Fruit fly (Drosophila melanogaster) whole organism, embryonic: ENCODE data around the gene bb8.

Experiments used
- Atf3 ChIP-seq: fragments of 200-800 bp; sonication (Bioruptor generic); optimal IDR thresholded peaks from 3 replicates; lab custom pipeline; 2016; ENCODE audit warnings: missing biosample characterization, missing genetic modification characterization
- CG10959 ChIP-seq: fragments of 200-800 bp; sonication (Bioruptor generic); IDR thresholded peaks from 2 replicates; pipeline ENCODE4 v1.3.6; 2022; ENCODE audit warnings: missing biosample characterization, missing genetic modification characterization
- CG11456 ChIP-seq: fragments of 200-800 bp; sonication (Bioruptor generic); IDR thresholded peaks from 3 replicates; pipeline ENCODE4 v1.3.6; 2022; ENCODE audit warnings: missing biosample characterization, missing genetic modification characterization
- CG12071 ChIP-seq: fragments of 200-800 bp; sonication (Bioruptor generic); optimal IDR thresholded peaks from 3 replicates; lab custom pipeline; 2018; ENCODE audit warnings: missing biosample characterization, mild to moderate bottlenecking, missing genetic modification characterization
- CG12659 ChIP-seq: fragments of 200-800 bp; sonication (Bioruptor generic); optimal IDR thresholded peaks from 3 replicates; lab custom pipeline; 2017; ENCODE audit warnings: mild to moderate bottlenecking, missing biosample characterization, missing genetic modification reagents, missing genetic modification characterization
- CG12942 ChIP-seq: fragments of 200-800 bp; sonication (Bioruptor generic); optimal IDR thresholded peaks from 3 replicates; lab custom pipeline; 2016; ENCODE audit warnings: missing biosample characterization, missing genetic modification characterization
- CG1529 ChIP-seq: fragments of 200-800 bp; sonication (Bioruptor generic); optimal IDR thresholded peaks from 3 replicates; lab custom pipeline; 2018; ENCODE audit warnings: missing biosample characterization, missing genetic modification characterization
- CG18262 ChIP-seq: fragments of 200-800 bp; optimal IDR thresholded peaks from 3 replicates; lab custom pipeline; 2019; ENCODE audit warnings: missing biosample characterization, mild to moderate bottlenecking, missing genetic modification characterization, moderate library complexity
- CG2712 ChIP-seq: fragments of 200-800 bp; optimal IDR thresholded peaks from 3 replicates; lab custom pipeline; 2019; ENCODE audit warnings: missing biosample characterization, mild to moderate bottlenecking, missing genetic modification characterization, moderate library complexity
- CG3065 ChIP-seq: fragments of 200-800 bp; sonication (Bioruptor generic); optimal IDR thresholded peaks from 2 replicates; lab custom pipeline; 2016; ENCODE audit warnings: missing biosample characterization, missing genetic modification characterization
- CG42726 ChIP-seq: fragments of 200-800 bp; sonication (Bioruptor generic); IDR thresholded peaks from 2 replicates; pipeline ENCODE4 v1.3.6; 2022; ENCODE audit warnings: missing biosample characterization, missing genetic modification characterization; ENCODE audit not compliant: partially characterized antibody
- CG4282 ChIP-seq: fragments of 200-800 bp; sonication (Bioruptor generic); optimal IDR thresholded peaks from 2 replicates; lab custom pipeline; 2016; ENCODE audit warnings: missing biosample characterization, missing genetic modification characterization
- CG6683 ChIP-seq: fragments of 200-800 bp; sonication (Bioruptor generic); optimal IDR thresholded peaks from 2 replicates; lab custom pipeline; 2017; ENCODE audit warnings: missing biosample characterization, mild to moderate bottlenecking, missing genetic modification characterization, missing genetic modification reagents
- CG6791 ChIP-seq: fragments of 200-800 bp; sonication (Bioruptor generic); IDR thresholded peaks from 3 replicates; pipeline ENCODE4 v1.3.6; 2022; ENCODE audit warnings: missing biosample characterization, missing genetic modification characterization; ENCODE audit not compliant: partially characterized antibody
- CG7839 ChIP-seq: fragments of 200-800 bp; sonication (Bioruptor generic); optimal IDR thresholded peaks from 3 replicates; lab custom pipeline; 2018; ENCODE audit warnings: missing biosample characterization, mild to moderate bottlenecking, missing genetic modification characterization, moderate library complexity
- CG9609 ChIP-seq: fragments of 200-800 bp; sonication (Bioruptor generic); optimal IDR thresholded peaks from 3 replicates; lab custom pipeline; 2016; ENCODE audit warnings: missing biosample characterization, missing genetic modification characterization
- CG9797 ChIP-seq: fragments of 200-800 bp; sonication (Bioruptor generic); optimal IDR thresholded peaks from 3 replicates; lab custom pipeline; 2018; ENCODE audit warnings: missing biosample characterization, mild to moderate bottlenecking, missing genetic modification characterization
- CG9817 ChIP-seq: fragments of 200-800 bp; sonication (Bioruptor generic); optimal IDR thresholded peaks from 2 replicates; lab custom pipeline; 2018; ENCODE audit warnings: missing biosample characterization, mild to moderate bottlenecking, missing genetic modification characterization, moderate library complexity
- CHES-1-like ChIP-seq: fragments of 200-800 bp; sonication (Bioruptor generic); optimal IDR thresholded peaks from 2 replicates; lab custom pipeline; 2016; ENCODE audit warnings: missing biosample characterization, missing genetic modification characterization
- Jarid2 ChIP-seq: fragments of 200-800 bp; sonication (Bioruptor generic); optimal IDR thresholded peaks from 3 replicates; lab custom pipeline; 2017; ENCODE audit warnings: mild to moderate bottlenecking, missing biosample characterization, missing genetic modification reagents, missing genetic modification characterization
- NfI ChIP-seq: fragments of 200-800 bp; sonication (Bioruptor generic); optimal IDR thresholded peaks from 3 replicates; lab custom pipeline; 2018; ENCODE audit warnings: missing biosample characterization, mild to moderate bottlenecking, missing genetic modification characterization, moderate library complexity
- Scr ChIP-seq: fragments of 200-800 bp; sonication (Bioruptor generic); IDR thresholded peaks from 2 replicates; pipeline ENCODE4 v1.3.6; 2022; ENCODE audit warnings: missing biosample characterization, missing genetic modification characterization; ENCODE audit not compliant: partially characterized antibody
- Trl ChIP-seq, 3 experiments: fragments of >200 bp in 2 of 3; fragments of 200-800 bp in 1 of 3; sonication (Bioruptor generic) in 1 of 3; optimal IDR thresholded peaks; 2 replicates in 1 of 3; 3 replicates in 2 of 3; lab custom pipeline; 2016 to 2017; ENCODE audit warnings: missing biosample characterization in 1 of 3, missing genetic modification characterization in 1 of 3
- Usf ChIP-seq: fragments of 200-800 bp; sonication (Bioruptor generic); optimal IDR thresholded peaks from 2 replicates; lab custom pipeline; 2017; ENCODE audit warnings: missing genotype, missing biosample characterization, missing genetic modification characterization
- Vsx1 ChIP-seq: fragments of 200-800 bp; sonication (Bioruptor generic); optimal IDR thresholded peaks from 2 replicates; lab custom pipeline; 2017; ENCODE audit warnings: missing biosample characterization, mild to moderate bottlenecking, missing genetic modification characterization, missing genetic modification reagents
- bcd ChIP-seq: fragments of 200-800 bp; sonication (Bioruptor generic); optimal IDR thresholded peaks from 2 replicates; lab custom pipeline; 2017; ENCODE audit warnings: missing biosample characterization, mild to moderate bottlenecking, missing genetic modification characterization
- croc ChIP-seq: fragments of 200-800 bp; sonication (Bioruptor generic); conservative IDR thresholded peaks from 3 replicates; pipeline ENCODE4 v1.3.6; 2022; ENCODE audit warnings: missing biosample characterization, missing genetic modification characterization
- cwo ChIP-seq: fragments of 200-800 bp; sonication (Bioruptor generic); optimal IDR thresholded peaks from 3 replicates; lab custom pipeline; 2017; ENCODE audit warnings: missing biosample characterization, missing genetic modification characterization, mild to moderate bottlenecking, moderate library complexity, missing genetic modification reagents
- danr ChIP-seq: fragments of 200-800 bp; sonication (Bioruptor generic); IDR thresholded peaks from 2 replicates; pipeline ENCODE4 v1.3.6; 2022; ENCODE audit warnings: missing biosample characterization, missing genetic modification characterization
- en ChIP-seq: fragments of 200-800 bp; sonication (Bioruptor generic); optimal IDR thresholded peaks from 2 replicates; lab custom pipeline; 2016; ENCODE audit warnings: missing biosample characterization, missing genetic modification characterization
- esg ChIP-seq: fragments of 200-800 bp; sonication (Bioruptor generic); conservative IDR thresholded peaks from 2 replicates; pipeline ENCODE4 v1.3.6; 2022; ENCODE audit warnings: missing biosample characterization, missing genetic modification characterization
- gcm ChIP-seq: fragments of 200-800 bp; sonication (Bioruptor generic); optimal IDR thresholded peaks from 2 replicates; lab custom pipeline; 2019; ENCODE audit warnings: missing biosample characterization, mild to moderate bottlenecking, missing genetic modification characterization, moderate library complexity
- gfzf ChIP-seq: fragments of 200-800 bp; sonication (Bioruptor generic); optimal IDR thresholded peaks from 2 replicates; lab custom pipeline; 2016; ENCODE audit warnings: missing biosample characterization, mild to moderate bottlenecking, missing genetic modification characterization, moderate library complexity
- hbn ChIP-seq: fragments of 200-800 bp; sonication (Bioruptor generic); IDR thresholded peaks from 2 replicates; pipeline ENCODE4 v1.3.6; 2022; ENCODE audit warnings: missing biosample characterization, missing genetic modification characterization; ENCODE audit not compliant: partially characterized antibody
- hkb ChIP-seq, 2 experiments: fragments of 200-800 bp in 1 of 2; fragments of >200 bp in 1 of 2; sonication (Bioruptor generic) in 1 of 2; IDR thresholded peaks in 1 of 2; optimal IDR thresholded peaks in 1 of 2; 2 replicates each; pipeline versions ENCODE4 v1.3.6 to Lab custom; 2017 to 2022; ENCODE audit warnings: missing biosample characterization in 1 of 2, missing genetic modification characterization in 1 of 2
- hth ChIP-seq: fragments of >200 bp; optimal IDR thresholded peaks from 2 replicates; lab custom pipeline; 2017; ENCODE audit warnings: inconsistent platforms
- otp ChIP-seq: fragments of 200-800 bp; sonication (Bioruptor generic); IDR thresholded peaks from 3 replicates; pipeline ENCODE4, ENCODE4 v1.3.6; 2022; ENCODE audit warnings: missing biosample characterization, missing genetic modification characterization
- p53 ChIP-seq: fragments of 200-800 bp; sonication (Bioruptor generic); optimal IDR thresholded peaks from 2 replicates; lab custom pipeline; 2016; ENCODE audit warnings: missing biosample characterization, missing genetic modification characterization
- pfk ChIP-seq: fragments of 200-800 bp; sonication (Bioruptor generic); optimal IDR thresholded peaks from 2 replicates; lab custom pipeline; 2018; ENCODE audit warnings: missing biosample characterization, mild to moderate bottlenecking, missing genetic modification characterization, moderate library complexity
- schlank ChIP-seq: fragments of 200-800 bp; sonication (Bioruptor generic); optimal IDR thresholded peaks from 2 replicates; lab custom pipeline; 2018; ENCODE audit warnings: missing biosample characterization, mild to moderate bottlenecking, missing genetic modification characterization
- sim ChIP-seq: fragments of 200-800 bp; sonication (Bioruptor generic); IDR thresholded peaks from 2 replicates; pipeline ENCODE4 v1.3.6; 2022; ENCODE audit warnings: missing biosample characterization, missing genetic modification characterization
- slbo ChIP-seq: fragments of 200-800 bp; sonication (Bioruptor generic); IDR thresholded peaks from 2 replicates; pipeline ENCODE4 v1.3.6; 2022; ENCODE audit warnings: missing biosample characterization, missing genetic modification characterization
- sug ChIP-seq: fragments of 200-800 bp; optimal IDR thresholded peaks from 2 replicates; lab custom pipeline; 2019; ENCODE audit warnings: missing biosample characterization, mild to moderate bottlenecking, missing genetic modification characterization, moderate library complexity
- tap ChIP-seq: fragments of 200-800 bp; optimal IDR thresholded peaks from 3 replicates; lab custom pipeline; 2019; ENCODE audit warnings: missing biosample characterization, mild to moderate bottlenecking, missing genetic modification characterization, moderate library complexity
- vvl ChIP-seq: fragments of 200-800 bp; sonication (Bioruptor generic); IDR thresholded peaks from 2 replicates; pipeline ENCODE4 v1.3.6; 2022; ENCODE audit warnings: missing biosample characterization, missing genetic modification characterization
- z ChIP-seq: fragments of 200-800 bp; sonication (Bioruptor generic); IDR thresholded peaks from 3 replicates; pipeline ENCODE4 v1.3.6; 2022; ENCODE audit warnings: missing biosample characterization, missing genetic modification characterization
- zen2 ChIP-seq: fragments of 200-800 bp; sonication (Bioruptor generic); IDR thresholded peaks from 3 replicates; pipeline ENCODE4 v1.3.6; 2022; ENCODE audit warnings: missing biosample characterization, missing genetic modification characterization; ENCODE audit not compliant: partially characterized antibody
- zf30C ChIP-seq: fragments of 200-800 bp; sonication (Bioruptor generic); optimal IDR thresholded peaks from 3 replicates; lab custom pipeline; 2018; ENCODE audit warnings: missing biosample characterization, mild to moderate bottlenecking, missing genetic modification characterization

The bb8 gene

dm6 chr3R:23293066-23293777, 3.2 kb upstream of the bb8 start (continued):
- TF ChIP-seq zf30C (GFP tag; lab: Kevin White, UChicago) (peak; percentile 12), pfk (GFP tag; lab: Kevin White, UChicago) (no peak), CG9609 (GFP tag; lab: Kevin White, UChicago) (no peak), esg (GFP tag; lab: Robert Waterston, UW) (no peak; the same call in 1 of the 2 replicates), CG12071 (GFP tag; lab: Kevin White, UChicago) (no peak), zen2 (GFP tag; lab: Robert Waterston, UW) (no peak; the same call in 2 of the 3 replicates), Atf3 (no peak), CG18262 (tag; lab: Kevin White, UChicago) (peak; percentile 79), CG3065 (no peak), slbo (GFP tag; lab: Robert Waterston, UW) (peak; percentile 55; the same call in 1 of the 2 replicates), vvl (GFP tag; lab: Robert Waterston, UW) (peak; percentile 80), sim (GFP tag; lab: Robert Waterston, UW) (peak; percentile 64; the same call in 1 of the 2 replicates), p53 (no peak), bcd (GFP tag; lab: Kevin White, UChicago) (no peak), tap (tag; lab: Kevin White, UChicago) (peak; percentile 0), CHES-1-like (GFP tag; lab: Kevin White, UChicago) (no peak), CG4282 (GFP tag; lab: Kevin White, UChicago) (peak; percentile 15), CG7839 (tag; lab: Kevin White, UChicago) (peak; percentile 52), CG42726 (GFP tag; lab: Robert Waterston, UW) (no peak), CG11456 (0 out of 3 replicates have a peak, but pooled peaks have one; percentile 46), NfI (GFP tag; lab: Kevin White, UChicago) (peak; percentile 9), hkb (optimal IDR thresholded peaks at IDR 0.05; lab: Kevin White, UChicago) (no peak), hkb (GFP tag; IDR thresholded peaks at IDR 0.05; lab: Robert Waterston, UW) (peak; percentile 78), hbn (no peak), sug (tag; lab: Kevin White, UChicago) (no peak), gfzf (GFP tag; lab: Kevin White, UChicago) (no peak), CG9817 (tag; lab: Kevin White, UChicago) (no peak), Vsx1 (GFP tag; lab: Kevin White, UChicago) (peak; percentile 37), CG12942 (GFP tag; lab: Kevin White, UChicago) (peak; percentile 32), en (no peak), CG12659 (GFP tag; lab: Kevin White, UChicago) (no peak), CG6683 (GFP tag; lab: Kevin White, UChicago) (no peak), z (GFP tag; lab: Robert Waterston, UW) (0 out of 3 replicates have a peak, but pooled peaks have one; percentile 48), danr (GFP tag; lab: Robert Waterston, UW) (no peak; the same call in 1 of the 2 replicates), croc (GFP tag; lab: Robert Waterston, UW) (peak; percentile 45), schlank (tag; lab: Kevin White, UChicago) (no peak), Trl (optimal IDR thresholded peaks at IDR 0.05; lab: Kevin White, UChicago) (peak; percentile 35 to 59), Trl (GFP tag; optimal IDR thresholded peaks at IDR 0.05; lab: Kevin White, UChicago) (no peak), CG1529 (GFP tag; lab: Kevin White, UChicago) (peak; percentile 41), Jarid2 (GFP tag; lab: Kevin White, UChicago) (peak; percentile 73), otp (GFP tag; lab: Robert Waterston, UW) (no peak), cwo (GFP tag; lab: Kevin White, UChicago) (no peak), hth (lab: Kevin White, UChicago) (no peak), CG9797 (no peak), CG2712 (peak; percentile 85), Usf (GFP tag; lab: Kevin White, UChicago) (no peak), Scr (GFP tag; lab: Robert Waterston, UW) (no peak), CG6791 (GFP tag; lab: Robert Waterston, UW) (no peak), gcm (GFP tag; lab: Kevin White, UChicago) (peak; percentile 47), CG10959 (GFP tag; lab: Robert Waterston, UW) (peak; percentile 63)
